Worm (Caenorhabditis elegans) whole organism, midembryonic: ENCODE measurements around the gene F54B11.9.

ENCODE experiments used
- T22C8.4 ChIP-seq: fragments of 200-800 bp; sonication (Bioruptor generic); IDR thresholded peaks from 2 replicates; pipeline ENCODE4 v1.3.6; 2022; ENCODE audit warnings: missing genetic modification characterization, missing compliant biosample characterization
- cog-1 ChIP-seq: sonication (generic microtip); optimal IDR thresholded peaks from 2 replicates; lab custom pipeline; 2016; ENCODE audit warnings: missing genetic modification characterization, missing compliant biosample characterization
- flt-1 ChIP-seq: fragments of 200-800 bp; sonication (Bioruptor generic); IDR thresholded peaks from 2 replicates; pipeline ENCODE4 v1.3.6; 2022; ENCODE audit warnings: missing genetic modification characterization, missing compliant biosample characterization
- klf-2 ChIP-seq: fragments of 200-800 bp; sonication (Bioruptor generic); conservative IDR thresholded peaks from 2 replicates; pipeline ENCODE4 v1.3.6; 2022; ENCODE audit warnings: missing genetic modification reagents, missing genetic modification characterization, missing compliant biosample characterization
- med-1 ChIP-seq: sonication (generic microtip); optimal IDR thresholded peaks from 2 replicates; lab custom pipeline; 2017; ENCODE audit warnings: missing genetic modification characterization, mild to moderate bottlenecking, missing compliant biosample characterization, antibody characterized with exemption, missing genetic modification reagents; ENCODE audit not compliant: insufficient read depth
- ref-1 ChIP-seq: fragments of 200-800 bp; sonication (Bioruptor generic); conservative IDR thresholded peaks from 2 replicates; pipeline ENCODE4 v1.3.6; 2022; ENCODE audit warnings: missing genetic modification reagents, missing genetic modification characterization, missing compliant biosample characterization
- tab-1 ChIP-seq: fragments of 200-800 bp; sonication (Bioruptor generic); IDR thresholded peaks from 2 replicates; pipeline ENCODE4 v1.3.6; 2022; ENCODE audit warnings: missing genetic modification characterization, missing compliant biosample characterization
- ztf-23 ChIP-seq: fragments of 200-800 bp; sonication (Bioruptor generic); IDR thresholded peaks from 2 replicates; pipeline ENCODE4 v1.3.6; 2022; ENCODE audit warnings: missing genetic modification reagents, missing genetic modification characterization, missing compliant biosample characterization
- ztf-29 ChIP-seq: fragments of 200-800 bp; sonication (Bioruptor generic); IDR thresholded peaks from 2 replicates; pipeline ENCODE4 v1.3.6; 2022; ENCODE audit warnings: missing genetic modification reagents, missing genetic modification characterization, missing compliant biosample characterization

F54B11.9 gene

DNA sequence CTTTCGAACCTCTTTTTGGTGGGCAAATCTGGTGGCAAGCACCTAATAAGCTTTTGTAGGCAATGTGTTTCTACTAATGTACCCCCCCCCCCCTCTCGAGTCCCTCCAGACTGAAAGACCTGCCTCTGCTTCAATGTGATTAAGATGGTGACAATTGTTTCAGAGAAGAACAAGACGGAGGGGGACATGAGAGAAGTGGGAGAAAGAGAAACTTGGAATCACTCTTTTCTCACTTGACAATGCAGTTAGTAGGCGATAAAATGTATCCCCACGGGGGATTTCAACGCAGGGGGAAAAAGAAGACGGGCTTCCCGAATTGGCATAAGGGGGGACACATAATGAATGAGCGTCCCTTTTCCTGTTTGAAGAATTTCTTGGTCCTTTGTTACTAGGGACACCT is 26.9 kb downstream of the F54B11.9 start:
- TF ChIP-seq ztf-29 (GFP tag; lab: Robert Waterston, UW) (no peak), flt-1 (GFP tag; lab: Robert Waterston, UW) (no peak), ref-1 (GFP tag; lab: Robert Waterston, UW) (no peak), cog-1 (tag; lab: Kevin White, UChicago) (no peak), T22C8.4 (GFP tag; lab: Robert Waterston, UW) (no peak), tab-1 (GFP tag; lab: Robert Waterston, UW) (no peak), med-1 (GFP tag; lab: Kevin White, UChicago) (no peak), klf-2 (no peak), ztf-23 (no peak)

DNA sequence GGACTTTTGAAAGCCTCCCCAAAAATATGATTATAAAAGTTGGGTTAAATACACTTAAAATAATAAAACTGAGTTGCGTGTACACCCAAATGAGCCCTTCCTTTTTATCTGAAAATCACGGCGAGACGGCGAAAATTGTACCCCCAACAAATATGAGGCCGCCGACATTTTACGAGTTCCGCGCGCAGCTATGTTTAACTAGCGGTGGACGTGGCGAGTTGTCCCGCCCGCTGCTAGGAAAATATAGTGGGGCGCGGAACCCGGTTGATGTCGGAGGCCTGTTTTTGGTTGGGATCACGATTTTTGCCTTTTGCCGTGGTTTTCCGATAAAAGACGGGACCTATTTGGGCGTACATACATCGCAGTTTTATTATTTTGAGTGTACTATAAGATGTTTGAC is 27.7 kb downstream of the F54B11.9 start:
- TF ChIP-seq T22C8.4 (GFP tag; lab: Robert Waterston, UW) (no peak), klf-2 (no peak), ztf-23 (no peak), ztf-29 (GFP tag; lab: Robert Waterston, UW) (no peak), flt-1 (GFP tag; lab: Robert Waterston, UW) (no peak), cog-1 (tag; lab: Kevin White, UChicago) (no peak), med-1 (GFP tag; lab: Kevin White, UChicago) (no peak), tab-1 (GFP tag; lab: Robert Waterston, UW) (no peak), ref-1 (GFP tag; lab: Robert Waterston, UW) (no peak)

DNA sequence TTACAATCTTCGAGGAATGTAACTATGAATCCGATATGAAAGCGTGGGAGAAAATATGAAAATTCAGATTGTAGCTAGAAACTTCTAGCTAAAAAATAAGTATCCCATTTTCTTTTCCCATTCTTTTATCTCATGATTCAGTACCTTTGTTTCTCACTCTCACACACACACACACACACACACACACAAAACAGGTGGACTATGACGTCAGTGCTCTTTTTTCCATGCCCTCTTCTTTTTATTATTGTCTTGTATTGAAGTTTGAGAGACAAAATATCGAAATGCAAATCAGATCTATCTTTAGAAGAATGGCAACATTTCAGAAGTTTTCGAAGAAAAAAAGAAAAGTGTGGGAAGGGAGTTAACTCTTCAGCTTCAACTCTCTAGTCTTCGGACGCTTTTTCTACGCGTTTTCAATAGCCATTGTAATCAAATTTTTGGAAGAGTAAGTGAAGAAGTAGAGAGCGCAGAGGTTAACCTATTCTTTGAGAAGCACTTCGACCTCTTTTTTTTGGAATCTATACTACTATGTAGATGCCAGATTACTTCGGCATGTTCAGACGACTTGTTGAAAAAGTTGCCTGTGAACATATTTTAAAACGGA is 28.6 kb downstream of the F54B11.9 start:
- TF ChIP-seq cog-1 (tag; lab: Kevin White, UChicago) (no peak), T22C8.4 (GFP tag; lab: Robert Waterston, UW) (no peak), tab-1 (GFP tag; lab: Robert Waterston, UW) (no peak), med-1 (GFP tag; lab: Kevin White, UChicago) (no peak), ztf-23 (no peak), flt-1 (GFP tag; lab: Robert Waterston, UW) (no peak), ztf-29 (GFP tag; lab: Robert Waterston, UW) (no peak), ref-1 (GFP tag; lab: Robert Waterston, UW) (no peak), klf-2 (no peak)

DNA sequence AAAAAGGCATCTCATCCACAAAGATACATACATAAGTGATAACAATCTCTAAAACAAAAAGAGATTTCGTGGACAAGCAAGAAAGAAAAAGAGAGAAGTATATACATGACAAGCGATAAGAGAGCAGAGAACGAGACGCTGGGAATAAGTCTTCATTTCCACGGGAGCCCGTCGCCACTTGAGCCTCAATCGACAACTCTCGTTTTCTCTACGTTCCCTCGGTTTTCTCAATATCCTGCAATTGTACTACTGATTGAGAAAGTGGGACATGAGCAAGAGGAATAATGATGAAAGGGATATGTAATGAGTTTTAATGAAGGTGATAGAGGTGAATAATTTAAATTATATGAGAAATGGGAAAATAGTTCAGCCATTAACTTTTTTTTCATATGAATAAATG is 32.2 kb downstream of the F54B11.9 start:
- TF ChIP-seq flt-1 (GFP tag; lab: Robert Waterston, UW) (no peak), med-1 (GFP tag; lab: Kevin White, UChicago) (no peak), ref-1 (GFP tag; lab: Robert Waterston, UW) (no peak), klf-2 (no peak), cog-1 (tag; lab: Kevin White, UChicago) (no peak)

DNA sequence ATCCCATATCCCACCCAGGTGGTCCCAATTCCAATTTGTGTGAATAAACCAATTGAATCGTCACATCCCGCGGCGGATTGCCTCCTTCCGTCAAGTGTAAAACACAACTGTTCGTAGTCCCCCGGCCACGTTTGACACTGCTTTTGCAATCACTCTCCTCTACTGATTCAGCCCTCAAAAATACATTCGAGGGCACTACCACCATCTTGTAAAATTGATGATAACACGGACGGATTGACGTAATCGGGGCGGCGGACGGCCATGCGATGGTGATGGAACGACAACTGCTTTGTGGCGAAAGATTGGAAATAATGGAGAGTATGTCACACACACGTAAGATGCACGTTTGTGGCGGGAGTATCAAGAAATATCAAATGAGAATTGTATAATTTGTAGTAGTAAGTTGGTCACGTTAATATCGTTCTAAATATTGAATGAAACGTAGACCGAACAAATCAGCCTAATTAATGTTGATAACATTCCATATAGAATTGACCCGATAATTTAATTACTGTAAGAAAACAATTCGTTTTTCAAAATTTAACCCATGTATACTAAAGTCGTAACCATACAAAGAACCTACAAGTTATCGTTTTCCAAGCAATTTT is 33.1 kb downstream of the F54B11.9 start:
- TF ChIP-seq klf-2: no peak
- no peak for TF ChIP-seq T22C8.4 (GFP tag; lab: Robert Waterston, UW)
- no peak for TF ChIP-seq ztf-29 (GFP tag; lab: Robert Waterston, UW)
- TF ChIP-seq med-1 (GFP tag; lab: Kevin White, UChicago): no peak
- TF ChIP-seq ref-1 (GFP tag; lab: Robert Waterston, UW): no peak
- no peak for TF ChIP-seq ztf-23
- TF ChIP-seq flt-1 (GFP tag; lab: Robert Waterston, UW): no peak

DNA sequence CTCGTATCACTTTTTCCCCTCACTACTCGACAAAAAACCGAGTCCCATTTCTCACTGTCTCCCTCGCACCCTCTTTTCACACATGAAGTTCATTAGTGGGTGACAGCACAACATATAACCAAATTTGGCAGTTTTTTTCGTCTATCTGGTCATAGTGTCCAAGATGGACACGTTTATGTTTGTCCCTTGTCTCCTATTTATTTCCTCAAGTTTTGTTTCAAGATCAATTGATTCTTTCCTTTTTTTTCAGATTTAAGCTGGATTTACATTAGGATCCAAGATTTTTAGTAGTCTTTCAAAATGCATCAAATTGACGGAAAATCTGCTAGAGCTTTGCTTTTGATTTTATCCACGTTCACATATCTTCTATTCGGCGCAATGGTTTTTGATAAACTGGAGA is 34.2 kb downstream of the F54B11.9 start, which contains the start of gene twk-20:
TSS of gene twk-20 (plus strand) at position 301 of the 400 bp plus-strand sequence.
- no peak for TF ChIP-seq T22C8.4 (GFP tag; lab: Robert Waterston, UW)

DNA sequence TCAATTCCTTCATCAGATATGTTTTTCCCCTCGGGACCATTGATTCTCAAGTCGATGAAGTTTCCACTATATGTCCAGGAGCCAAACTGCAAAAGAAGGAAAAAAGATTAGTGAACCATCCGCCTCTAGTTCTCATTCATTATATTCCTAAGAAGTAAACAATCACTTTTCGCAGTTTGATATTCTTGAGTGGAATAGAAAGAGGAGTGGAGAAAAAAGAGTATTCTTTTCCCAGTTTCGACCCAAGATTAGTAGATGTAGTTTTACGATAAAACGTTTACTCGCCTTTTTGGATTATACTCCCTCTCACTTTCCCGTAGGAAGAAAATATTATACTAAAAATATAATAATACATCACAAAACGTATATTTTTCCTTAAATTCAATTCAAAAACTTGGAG is 39.5 kb downstream of the F54B11.9 start:
- TF ChIP-seq ztf-29 (GFP tag; lab: Robert Waterston, UW) (no peak), T22C8.4 (GFP tag; lab: Robert Waterston, UW) (no peak)

DNA sequence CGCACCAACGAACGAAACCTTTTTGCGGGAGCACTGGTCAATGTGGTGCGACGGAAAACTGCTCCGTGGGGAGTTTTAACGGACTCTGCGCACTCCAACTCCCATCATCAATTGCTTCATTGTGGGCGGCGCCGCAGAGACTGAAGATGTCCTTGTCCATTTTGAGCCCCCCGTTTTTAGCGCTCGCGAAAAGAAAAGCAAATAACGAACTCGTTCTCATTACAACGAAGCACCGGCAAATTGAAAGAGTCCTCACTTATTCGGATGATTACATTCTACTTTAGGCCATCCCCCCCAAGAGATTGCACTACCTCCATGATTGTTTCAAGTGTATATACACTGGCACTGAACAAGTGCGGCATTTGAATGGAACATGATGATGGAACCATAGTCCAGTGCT is 41.4 kb downstream of the F54B11.9 start, which contains the start of gene acr-9:
TSS of gene acr-9 (minus strand) at position 101 of the 400 bp plus-strand sequence.
- no peak for TF ChIP-seq klf-2
- no peak for TF ChIP-seq med-1 (GFP tag; lab: Kevin White, UChicago)
- no peak for TF ChIP-seq ref-1 (GFP tag; lab: Robert Waterston, UW)
- no peak for TF ChIP-seq T22C8.4 (GFP tag; lab: Robert Waterston, UW)
- TF ChIP-seq tab-1 (GFP tag; lab: Robert Waterston, UW): no peak
- TF ChIP-seq ztf-29 (GFP tag; lab: Robert Waterston, UW): no peak
- no peak for TF ChIP-seq ztf-23

DNA sequence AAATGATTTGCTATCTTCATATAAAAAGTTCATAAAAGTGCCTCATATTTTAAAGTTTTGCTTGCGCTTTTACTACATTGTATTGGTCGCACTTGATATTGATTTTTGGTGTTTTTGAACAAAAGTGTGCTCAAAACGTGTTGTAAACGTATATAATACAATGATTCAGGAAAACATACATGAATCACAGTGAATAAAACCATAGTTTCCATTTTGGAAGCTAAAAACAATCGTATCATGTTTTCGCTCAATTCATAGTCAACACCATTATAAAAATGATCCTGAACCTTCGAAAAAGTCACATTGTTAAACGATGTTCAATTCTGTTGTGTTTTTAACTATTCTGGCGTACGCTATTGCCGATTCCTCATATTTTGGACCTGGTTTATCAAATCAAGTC is 41.9 kb downstream of the F54B11.9 start, which contains the start of gene C40C9.3:
TSS of gene C40C9.3 (plus strand) at position 301 of the 400 bp plus-strand sequence.
- TF ChIP-seq cog-1 (tag; lab: Kevin White, UChicago): no peak
- TF ChIP-seq med-1 (GFP tag; lab: Kevin White, UChicago): no peak
- TF ChIP-seq klf-2: no peak

DNA sequence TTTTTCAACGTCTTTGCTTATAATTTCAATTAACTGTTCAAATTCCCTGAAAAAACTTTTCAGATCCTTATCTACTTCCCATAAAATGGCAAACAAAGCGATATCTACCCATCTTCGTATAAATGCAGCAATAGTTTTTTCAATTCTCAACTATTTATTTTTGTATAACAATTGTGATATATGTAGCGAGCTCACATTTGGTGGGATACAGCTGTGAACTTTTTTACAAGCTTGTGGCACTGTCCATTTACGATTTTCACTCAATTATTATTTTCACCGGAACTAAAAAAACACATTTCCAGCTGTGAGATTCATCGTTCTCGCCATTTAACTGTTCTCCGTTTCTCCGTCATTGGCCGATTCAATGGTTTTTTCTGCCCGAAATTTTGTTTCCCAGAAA is 45.4 kb downstream of the F54B11.9 start, which contains the start of gene C40C9.4:
TSS of gene C40C9.4 (plus strand) at position 301 of the 400 bp plus-strand sequence.
- TF ChIP-seq T22C8.4 (GFP tag; lab: Robert Waterston, UW): no peak
- TF ChIP-seq flt-1 (GFP tag; lab: Robert Waterston, UW): no peak
- no peak for TF ChIP-seq cog-1 (tag; lab: Kevin White, UChicago)
- TF ChIP-seq ztf-29 (GFP tag; lab: Robert Waterston, UW): no peak
- TF ChIP-seq med-1 (GFP tag; lab: Kevin White, UChicago): no peak
- TF ChIP-seq tab-1 (GFP tag; lab: Robert Waterston, UW): no peak
- TF ChIP-seq ref-1 (GFP tag; lab: Robert Waterston, UW): no peak
- no peak for TF ChIP-seq klf-2
- TF ChIP-seq ztf-23: no peak
